Worm (Caenorhabditis elegans) whole organism, L4 larva: Measurements from ENCODE around the gene rsp-4.

ENCODE experiments used
- T20F7.1 ChIP-seq: fragments of 200-800 bp; sonication (Bioruptor generic); optimal IDR thresholded peaks from 2 replicates; lab custom pipeline; 2018; ENCODE audit warnings: mild to moderate bottlenecking, missing genetic modification characterization, missing compliant biosample characterization
- aly-2 ChIP-seq: sonication (generic microtip); optimal IDR thresholded peaks from 2 replicates; lab custom pipeline; 2018; ENCODE audit warnings: missing biosample characterization, missing genetic modification characterization
- fos-1 ChIP-seq: fragments of 150-350 bp; optimal IDR thresholded peaks from 2 replicates; lab custom pipeline; 2014; ENCODE audit warnings: missing biosample characterization, missing genetic modification characterization
- nhr-11 ChIP-seq: fragments of 150-350 bp; optimal IDR thresholded peaks from 2 replicates; lab custom pipeline; 2014; ENCODE audit warnings: missing biosample characterization, missing genetic modification characterization
- pqm-1 ChIP-seq: sonication (generic microtip); optimal IDR thresholded peaks from 2 replicates; lab custom pipeline; 2017; ENCODE audit warnings: missing biosample characterization, missing genetic modification characterization
- zag-1 ChIP-seq: fragments of 150-350 bp; optimal IDR thresholded peaks from 2 replicates; lab custom pipeline; 2014; ENCODE audit warnings: missing biosample characterization, missing genetic modification characterization

ce11 chrII:5353642-5354041 is 35.0 kb downstream of the rsp-4 start:
- TF ChIP-seq pqm-1 (tag; lab: Kevin White, UChicago): no peak
- TF ChIP-seq zag-1 (tag; lab: Kevin White, UChicago): no peak
- TF ChIP-seq nhr-11 (tag; lab: Kevin White, UChicago): no peak
- TF ChIP-seq fos-1 (tag; lab: Kevin White, UChicago): no peak
- TF ChIP-seq aly-2 (tag; lab: Kevin White, UChicago): no peak
- no peak for TF ChIP-seq T20F7.1 (GFP tag; lab: Kevin White, UChicago)
